Worm (Caenorhabditis elegans) whole organism, L1 larva: ENCODE measurements around the gene K02B2.6.

Experiments
- ceh-63 ChIP-seq: fragments of 200-800 bp; sonication (Bioruptor generic); optimal IDR thresholded peaks from 2 replicates; lab custom pipeline; 2018; ENCODE audit warnings: mild to moderate bottlenecking, missing genetic modification characterization, missing compliant biosample characterization
- irx-1 ChIP-seq: sonication (generic microtip); optimal IDR thresholded peaks from 2 replicates; lab custom pipeline; 2016; ENCODE audit warnings: missing genetic modification characterization, missing compliant biosample characterization
- jun-1 ChIP-seq: fragments of 150-350 bp; optimal IDR thresholded peaks from 2 replicates; lab custom pipeline; 2014; ENCODE audit warnings: missing biosample characterization, missing genetic modification reagents, missing genetic modification characterization
- lsy-2 ChIP-seq, 2 experiments: fragments of 150-350 bp; optimal IDR thresholded peaks; 2 replicates each; lab custom pipeline; 2014; ENCODE audit warnings: missing biosample characterization in 2 of 2, missing genetic modification characterization in 2 of 2
- mep-1 ChIP-seq: fragments of 150-350 bp; optimal IDR thresholded peaks from 2 replicates; lab custom pipeline; 2014; ENCODE audit warnings: missing biosample characterization, missing genetic modification characterization
- rnt-1 ChIP-seq: sonication (generic microtip); optimal IDR thresholded peaks from 2 replicates; lab custom pipeline; 2016; ENCODE audit warnings: mild to moderate bottlenecking, missing genetic modification characterization, moderate library complexity, missing compliant biosample characterization
- xbp-1 ChIP-seq: sonication (generic microtip); optimal IDR thresholded peaks from 2 replicates; lab custom pipeline; 2016; ENCODE audit warnings: missing genetic modification characterization, missing compliant biosample characterization

DNA sequence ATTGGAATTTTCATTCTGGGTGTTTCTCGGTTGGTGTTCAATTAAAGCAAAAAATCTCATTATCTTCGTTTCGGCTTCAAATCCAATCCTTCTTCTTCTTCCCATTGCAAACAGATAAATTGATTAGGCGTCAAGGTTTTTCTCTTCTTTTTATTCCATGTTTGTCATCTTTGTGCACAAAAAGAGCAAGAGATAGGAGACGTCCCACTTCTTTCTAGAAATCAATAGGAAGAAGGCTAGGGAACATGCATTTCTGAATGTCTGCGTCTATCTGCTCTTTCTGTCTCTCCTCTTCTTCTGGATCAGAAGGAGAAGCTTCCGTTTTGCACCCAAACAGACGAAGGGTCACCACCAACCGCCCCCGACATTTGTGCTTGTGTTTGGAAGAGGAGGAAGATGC lies 9.1 kb downstream of the K02B2.6 start:
- TF ChIP-seq jun-1 (tag; lab: Kevin White, UChicago) = no peak
- TF ChIP-seq xbp-1 = peak; percentile 5
- TF ChIP-seq rnt-1 (tag; lab: Kevin White, UChicago) = no peak
- TF ChIP-seq irx-1 (tag; lab: Kevin White, UChicago) = peak; percentile 43
- TF ChIP-seq ceh-63 (GFP tag; lab: Kevin White, UChicago) = no peak
- no peak for TF ChIP-seq mep-1
- TF ChIP-seq lsy-2 (tag; optimal IDR thresholded peaks at IDR 0.05; lab: Kevin White, UChicago) = peak; percentile 18 to 66
